Worm (Caenorhabditis elegans) whole organism, young adult: ENCODE results near the gene T07C12.10.

Experiments used
- F57A8.1 ChIP-seq: fragments of 200-800 bp; sonication (Bioruptor generic); optimal IDR thresholded peaks from 2 replicates; lab custom pipeline; 2018; ENCODE audit warnings: mild to moderate bottlenecking, missing genetic modification characterization, moderate library complexity, missing compliant biosample characterization
- nhr-90 ChIP-seq: sonication (generic microtip); optimal IDR thresholded peaks from 2 replicates; lab custom pipeline; 2016; ENCODE audit warnings: missing genotype, mild to moderate bottlenecking, missing genetic modification characterization, missing compliant biosample characterization
- snpc-1.1 ChIP-seq: sonication (generic microtip); optimal IDR thresholded peaks from 2 replicates; lab custom pipeline; 2017; ENCODE audit warnings: missing genetic modification characterization, mild to moderate bottlenecking, missing compliant biosample characterization, antibody characterized with exemption, moderate library complexity, missing genotype, missing genetic modification reagents; ENCODE audit not compliant: insufficient read depth
- unc-130 ChIP-seq: sonication (generic microtip); optimal IDR thresholded peaks from 2 replicates; lab custom pipeline; 2016; ENCODE audit warnings: missing genetic modification reagents, missing genetic modification characterization, missing compliant biosample characterization
- unc-62 ChIP-seq: fragments of 150-350 bp; optimal IDR thresholded peaks from 2 replicates; lab custom pipeline; 2014; ENCODE audit warnings: missing biosample characterization, missing genetic modification reagents, missing genetic modification characterization
- zim-3 ChIP-seq: sonication (generic microtip); optimal IDR thresholded peaks from 2 replicates; lab custom pipeline; 2017; ENCODE audit warnings: mild to moderate bottlenecking, missing genetic modification characterization, moderate library complexity, missing compliant biosample characterization
- ztf-25 ChIP-seq: fragments of 200-800 bp; sonication (Bioruptor generic); IDR thresholded peaks from 2 replicates; pipeline ENCODE4 v1.3.6; 2022; ENCODE audit warnings: missing genetic modification reagents, missing genetic modification characterization, missing compliant biosample characterization

DNA sequence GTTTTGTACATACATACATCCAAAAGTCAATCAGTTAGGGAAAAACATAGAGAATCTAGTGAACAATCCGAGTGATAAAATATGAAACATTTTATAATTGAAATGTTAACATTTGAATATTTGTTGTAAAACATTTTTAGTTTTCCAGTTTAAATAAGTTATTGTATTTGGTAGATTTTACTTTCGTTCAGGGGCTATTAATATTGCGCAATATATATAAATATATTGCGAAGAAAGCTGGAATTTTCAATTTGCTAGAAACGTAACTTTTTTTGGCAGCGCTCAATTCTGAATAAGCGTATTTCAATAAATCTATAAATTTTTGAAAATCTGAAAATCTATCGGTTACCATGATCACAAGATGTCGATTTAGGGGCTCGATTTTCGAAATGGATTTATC, 47.2 kb upstream of the T07C12.10 start:
- TF ChIP-seq ztf-25 (no peak), snpc-1.1 (tag; lab: Kevin White, UChicago) (no peak), F57A8.1 (GFP tag; lab: Kevin White, UChicago) (no peak), unc-130 (GFP tag; lab: Kevin White, UChicago) (no peak), nhr-90 (tag; lab: Kevin White, UChicago) (no peak), unc-62 (GFP tag; lab: Kevin White, UChicago) (no peak), zim-3 (tag; lab: Kevin White, UChicago) (no peak)
